Fruit fly (Drosophila melanogaster): ENCODE data around the gene CG32263.

Gene CG32263

DNA sequence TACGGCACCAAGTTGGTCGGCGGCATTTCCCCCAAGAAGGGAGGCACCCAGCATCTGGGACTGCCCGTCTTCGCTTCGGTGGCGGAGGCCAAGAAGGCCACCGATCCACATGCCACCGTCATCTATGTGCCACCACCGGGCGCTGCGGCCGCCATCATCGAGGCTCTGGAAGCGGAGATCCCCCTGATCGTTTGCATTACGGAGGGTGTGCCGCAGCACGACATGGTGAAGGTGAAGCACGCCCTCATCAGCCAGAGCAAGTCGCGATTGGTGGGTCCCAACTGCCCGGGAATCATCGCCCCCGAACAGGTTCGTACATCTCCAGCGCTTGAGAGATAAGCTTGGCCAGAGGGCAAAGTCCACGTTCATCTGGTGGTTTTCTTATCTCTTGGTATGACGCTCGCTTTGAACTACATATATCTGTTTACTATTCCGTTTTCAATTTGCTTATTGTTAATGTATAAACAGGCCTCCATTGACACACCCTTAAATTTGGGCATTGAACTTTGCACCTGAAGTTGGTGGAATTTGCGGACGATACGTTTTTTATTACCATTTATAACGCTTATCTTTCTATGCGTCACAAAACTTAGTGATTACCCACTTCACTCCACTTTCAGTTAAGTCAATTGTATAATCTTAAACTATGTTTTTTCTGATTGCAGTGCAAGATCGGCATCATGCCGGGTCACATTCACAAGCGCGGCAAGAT is 6.0 kb upstream of the CG32263 start (continued):
- TF ChIP-seq Ets97D (GFP tag; optimal IDR thresholded peaks at IDR 0.05): no peak
- no peak for TF ChIP-seq CG3281 (GFP tag; optimal IDR thresholded peaks at IDR 0.05)
- no peak for TF ChIP-seq CG13624 (GFP tag; optimal IDR thresholded peaks at IDR 0.05)
- no peak for TF ChIP-seq pita (GFP tag; optimal IDR thresholded peaks at IDR 0.05)
- no peak for TF ChIP-seq Tbp (GFP tag; optimal IDR thresholded peaks at IDR 0.05)
- no peak for TF ChIP-seq CG2889 (GFP tag; IDR thresholded peaks at IDR 0.05)
- TF ChIP-seq Bgb (GFP tag; IDR thresholded peaks at IDR 0.05; ENCODE audit: partially characterized antibody): no peak; the same call in 1 of the 2 replicates
- no peak for TF ChIP-seq Rx (GFP tag; IDR thresholded peaks at IDR 0.05)
- no peak for TF ChIP-seq scrt (GFP tag; optimal IDR thresholded peaks at IDR 0.05)
- no peak for TF ChIP-seq zen (tag; optimal IDR thresholded peaks at IDR 0.05)
- TF ChIP-seq lbe (GFP tag; optimal IDR thresholded peaks at IDR 0.05): no peak
- no peak for TF ChIP-seq tna (GFP tag; IDR thresholded peaks at IDR 0.05; ENCODE audit: partially characterized antibody)
- no peak for TF ChIP-seq tin (GFP tag; optimal IDR thresholded peaks at IDR 0.05)
- no peak for TF ChIP-seq zfh2 (GFP tag; optimal IDR thresholded peaks at IDR 0.05)
- no peak for TF ChIP-seq gcm (GFP tag; optimal IDR thresholded peaks at IDR 0.05)
- no peak for TF ChIP-seq dimm (GFP tag; IDR thresholded peaks at IDR 0.05)
- no peak for TF ChIP-seq cato (GFP tag; optimal IDR thresholded peaks at IDR 0.05; ENCODE audit: borderline replicate concordance)
- TF ChIP-seq sd (tag; optimal IDR thresholded peaks at IDR 0.05): peak; percentile 74
- 0 out of 3 replicates have a peak, but pooled peaks have one; percentile 12 for TF ChIP-seq CG11456 (GFP tag; IDR thresholded peaks at IDR 0.05)
- TF ChIP-seq sqz (GFP tag; optimal IDR thresholded peaks at IDR 0.05): peak; percentile 28
- peak; percentile 0 for TF ChIP-seq dmrt11E (tag; optimal IDR thresholded peaks at IDR 0.05)
- no peak for TF ChIP-seq CG15269 (tag; optimal IDR thresholded peaks at IDR 0.05)
- TF ChIP-seq sob (GFP tag; IDR thresholded peaks at IDR 0.05): no peak
- no peak for TF ChIP-seq gce (GFP tag; IDR thresholded peaks at IDR 0.05)
- TF ChIP-seq sug (tag; optimal IDR thresholded peaks at IDR 0.05): peak; percentile 63
- TF ChIP-seq Nf-YB (GFP tag; optimal IDR thresholded peaks at IDR 0.05): peak; percentile 26
- no peak for TF ChIP-seq Sry-β (GFP tag; optimal IDR thresholded peaks at IDR 0.05)
- no peak for TF ChIP-seq Taf1 (GFP tag; IDR thresholded peaks at IDR 0.05)
- no peak for TF ChIP-seq CG8089 (GFP tag; optimal IDR thresholded peaks at IDR 0.05)
- TF ChIP-seq ATbp (GFP tag; optimal IDR thresholded peaks at IDR 0.05): peak; percentile 38
- no peak for TF ChIP-seq CG16815 (GFP tag; optimal IDR thresholded peaks at IDR 0.05)
- TF ChIP-seq tup (GFP tag; optimal IDR thresholded peaks at IDR 0.05): no peak
- TF ChIP-seq fd3F (GFP tag; optimal IDR thresholded peaks at IDR 0.05): no peak
- no peak for TF ChIP-seq toy (GFP tag; IDR thresholded peaks at IDR 0.05)
- no peak for TF ChIP-seq fd102C (GFP tag; optimal IDR thresholded peaks at IDR 0.05)
- TF ChIP-seq ap (GFP tag; IDR thresholded peaks at IDR 0.05): no peak
- no peak for TF ChIP-seq Poxn (GFP tag; IDR thresholded peaks at IDR 0.05)
- TF ChIP-seq CG7745 (tag; optimal IDR thresholded peaks at IDR 0.05): no peak
- TF ChIP-seq Hmr (GFP tag; optimal IDR thresholded peaks at IDR 0.05): no peak
- TF ChIP-seq gfzf (GFP tag; optimal IDR thresholded peaks at IDR 0.05): no peak
- no peak for TF ChIP-seq Dfd (GFP tag; optimal IDR thresholded peaks at IDR 0.05)
- TF ChIP-seq Pdp1 (GFP tag; optimal IDR thresholded peaks at IDR 0.05): peak in 1 of 2 experiments; percentile 64
- no peak for TF ChIP-seq dpn (GFP tag; optimal IDR thresholded peaks at IDR 0.05)
- no peak for TF ChIP-seq Spps (tag; optimal IDR thresholded peaks at IDR 0.05)
- TF ChIP-seq CG18764 (GFP tag; optimal IDR thresholded peaks at IDR 0.05): no peak
- TF ChIP-seq twi (tag; optimal IDR thresholded peaks at IDR 0.05): no peak
- peak in 1 of 2 experiments; percentile 6 for TF ChIP-seq Eip74EF (GFP tag; optimal IDR thresholded peaks at IDR 0.05)
- peak; percentile 25 for TF ChIP-seq CG5180 (GFP tag; optimal IDR thresholded peaks at IDR 0.05)
- TF ChIP-seq pzg (GFP tag; optimal IDR thresholded peaks at IDR 0.05): no peak

Data from whole organism, embryonic.